Fruit fly (Drosophila melanogaster) whole organism, embryonic: ENCODE measurements around the gene Gpdh3.
A peak's percentile ranks its signal among the peaks of the same experiment; 100 is the strongest.

Experiments used
- Atf6 ChIP-seq: fragments of 200-800 bp; sonication (Bioruptor generic); IDR thresholded peaks from 2 replicates; pipeline ENCODE4 v1.3.6; 2022; ENCODE audit warnings: missing biosample characterization, missing genetic modification characterization
- CG10147 ChIP-seq: fragments of 200-800 bp; sonication (Bioruptor generic); optimal IDR thresholded peaks from 2 replicates; lab custom pipeline; 2019; ENCODE audit warnings: missing biosample characterization, mild to moderate bottlenecking, missing genetic modification characterization, moderate library complexity
- CG11247 ChIP-seq: fragments of 200-800 bp; sonication (Bioruptor generic); IDR thresholded peaks from 2 replicates; pipeline ENCODE4 v1.3.6; 2022; ENCODE audit warnings: missing biosample characterization, missing genetic modification characterization
- CG11723 ChIP-seq: fragments of 200-800 bp; sonication (Bioruptor generic); optimal IDR thresholded peaks from 2 replicates; lab custom pipeline; 2017; ENCODE audit warnings: missing biosample characterization, mild to moderate bottlenecking, missing genetic modification characterization
- CG12219 ChIP-seq: fragments of 200-800 bp; sonication (Bioruptor generic); optimal IDR thresholded peaks from 3 replicates; lab custom pipeline; 2018; ENCODE audit warnings: missing biosample characterization, mild to moderate bottlenecking, missing genetic modification characterization
- CG13296 ChIP-seq: fragments of 200-800 bp; sonication (Bioruptor generic); optimal IDR thresholded peaks from 3 replicates; lab custom pipeline; 2018; ENCODE audit warnings: missing biosample characterization, mild to moderate bottlenecking, missing genetic modification characterization
- CG13894 ChIP-seq: fragments of 200-800 bp; sonication (Bioruptor generic); optimal IDR thresholded peaks from 3 replicates; lab custom pipeline; 2018; ENCODE audit warnings: missing biosample characterization, mild to moderate bottlenecking, missing genetic modification characterization, moderate library complexity
- CG14441 ChIP-seq: fragments of 200-800 bp; sonication (Bioruptor generic); IDR thresholded peaks from 2 replicates; pipeline ENCODE4 v1.3.6; 2022; ENCODE audit warnings: missing biosample characterization, missing genetic modification characterization
- CG15514 ChIP-seq: fragments of 200-800 bp; sonication (Bioruptor generic); optimal IDR thresholded peaks from 3 replicates; lab custom pipeline; 2017; ENCODE audit warnings: missing biosample characterization, missing genetic modification characterization, mild to moderate bottlenecking, moderate library complexity, missing genetic modification reagents
- CG1602 ChIP-seq: fragments of 200-800 bp; sonication (Bioruptor generic); optimal IDR thresholded peaks from 3 replicates; lab custom pipeline; 2016; ENCODE audit warnings: missing biosample characterization, missing genetic modification characterization
- CG1603 ChIP-seq: fragments of 200-800 bp; sonication (Bioruptor generic); optimal IDR thresholded peaks from 2 replicates; lab custom pipeline; 2019; ENCODE audit warnings: missing biosample characterization, mild to moderate bottlenecking, missing genetic modification characterization, moderate library complexity
- CG16813 ChIP-seq: fragments of 200-800 bp; sonication (Bioruptor generic); IDR thresholded peaks from 3 replicates; pipeline ENCODE4 v1.3.6; 2022; ENCODE audit warnings: missing biosample characterization, missing genetic modification characterization; ENCODE audit not compliant: partially characterized antibody
- CG17568 ChIP-seq: fragments of 200-800 bp; sonication (Bioruptor generic); optimal IDR thresholded peaks from 2 replicates; lab custom pipeline; 2018; ENCODE audit warnings: missing biosample characterization, mild to moderate bottlenecking, missing genetic modification characterization, moderate library complexity
- CG18599 ChIP-seq: fragments of 200-800 bp; sonication (Bioruptor generic); optimal IDR thresholded peaks from 3 replicates; lab custom pipeline; 2017; ENCODE audit warnings: missing biosample characterization, missing genetic modification characterization, mild to moderate bottlenecking, moderate library complexity, missing genetic modification reagents
- CG32532 ChIP-seq: fragments of 200-800 bp; sonication (Bioruptor generic); IDR thresholded peaks from 2 replicates; pipeline ENCODE4 v1.3.6; 2022; ENCODE audit warnings: missing biosample characterization, missing genetic modification characterization
- CG32767 ChIP-seq: fragments of 200-800 bp; sonication (Bioruptor generic); IDR thresholded peaks from 2 replicates; pipeline ENCODE4 v1.3.6; 2022; ENCODE audit warnings: missing biosample characterization, missing genetic modification characterization
- CG4854 ChIP-seq: fragments of 200-800 bp; sonication (Bioruptor generic); optimal IDR thresholded peaks from 2 replicates; lab custom pipeline; 2016; ENCODE audit warnings: missing biosample characterization, missing genetic modification characterization, inconsistent platforms
- CG6689 ChIP-seq: fragments of 200-800 bp; sonication (Bioruptor generic); IDR thresholded peaks from 2 replicates; pipeline ENCODE4 v1.3.6; 2022; ENCODE audit warnings: missing biosample characterization, missing genetic modification characterization
- CG6791 ChIP-seq: fragments of 200-800 bp; sonication (Bioruptor generic); IDR thresholded peaks from 3 replicates; pipeline ENCODE4 v1.3.6; 2022; ENCODE audit warnings: missing biosample characterization, missing genetic modification characterization; ENCODE audit not compliant: partially characterized antibody
- CG8944 ChIP-seq: fragments of 200-800 bp; sonication (Bioruptor generic); optimal IDR thresholded peaks from 3 replicates; lab custom pipeline; 2016; ENCODE audit warnings: missing biosample characterization, missing genetic modification characterization
- Dip3 ChIP-seq: fragments of 200-800 bp; sonication (Bioruptor generic); optimal IDR thresholded peaks from 3 replicates; lab custom pipeline; 2016; ENCODE audit warnings: missing biosample characterization, missing genetic modification characterization
- ERR ChIP-seq: fragments of 200-800 bp; sonication (Bioruptor generic); optimal IDR thresholded peaks from 2 replicates; lab custom pipeline; 2016; ENCODE audit warnings: missing biosample characterization, missing genetic modification characterization
- Eip74EF ChIP-seq, 2 experiments: fragments of 200-800 bp in 1 of 2; fragments of >200 bp in 1 of 2; sonication (Bioruptor generic) in 1 of 2; optimal IDR thresholded peaks; 2 replicates each; lab custom pipeline; 2017 to 2019; ENCODE audit warnings: missing biosample characterization in 2 of 2, missing genetic modification characterization in 2 of 2, mild to moderate bottlenecking in 1 of 2, moderate library complexity in 1 of 2
- Ets97D ChIP-seq: fragments of 200-800 bp; sonication (Bioruptor generic); optimal IDR thresholded peaks from 3 replicates; lab custom pipeline; 2016; ENCODE audit warnings: missing biosample characterization, missing genetic modification characterization
- Fer3 ChIP-seq: fragments of 200-800 bp; sonication (Bioruptor generic); optimal IDR thresholded peaks from 2 replicates; lab custom pipeline; 2018; ENCODE audit warnings: missing biosample characterization, mild to moderate bottlenecking, missing genetic modification characterization, moderate library complexity
- Max ChIP-seq: fragments of 200-800 bp; sonication (Bioruptor generic); optimal IDR thresholded peaks from 2 replicates; lab custom pipeline; 2016; ENCODE audit warnings: missing biosample characterization, mild to moderate bottlenecking, missing genetic modification characterization
- Oli ChIP-seq: fragments of 200-800 bp; sonication (Bioruptor generic); optimal IDR thresholded peaks from 2 replicates; lab custom pipeline; 2018; ENCODE audit warnings: missing biosample characterization, mild to moderate bottlenecking, missing genetic modification characterization, moderate library complexity
- Sry-β ChIP-seq: fragments of 200-800 bp; sonication (Bioruptor generic); optimal IDR thresholded peaks from 2 replicates; lab custom pipeline; 2018; ENCODE audit warnings: missing biosample characterization, mild to moderate bottlenecking, missing genetic modification characterization, moderate library complexity
- abd-A ChIP-seq: fragments of 200-800 bp; sonication (Bioruptor generic); optimal IDR thresholded peaks from 3 replicates; lab custom pipeline; 2019; ENCODE audit warnings: missing biosample characterization, mild to moderate bottlenecking, missing genetic modification characterization, moderate library complexity
- bsh ChIP-seq, 2 experiments: fragments of 200-800 bp; sonication (Bioruptor generic); optimal IDR thresholded peaks; 2 replicates each; lab custom pipeline; 2017 to 2018; ENCODE audit warnings: mild to moderate bottlenecking in 2 of 2, missing biosample characterization in 2 of 2, missing genetic modification characterization in 2 of 2, moderate library complexity in 1 of 2
- cwo ChIP-seq: fragments of 200-800 bp; sonication (Bioruptor generic); optimal IDR thresholded peaks from 3 replicates; lab custom pipeline; 2017; ENCODE audit warnings: missing biosample characterization, missing genetic modification characterization, mild to moderate bottlenecking, moderate library complexity, missing genetic modification reagents
- fd3F ChIP-seq: fragments of 200-800 bp; sonication (Bioruptor generic); optimal IDR thresholded peaks from 2 replicates; lab custom pipeline; 2018; ENCODE audit warnings: missing biosample characterization, mild to moderate bottlenecking, missing genetic modification characterization, moderate library complexity
- fru ChIP-seq: fragments of >200 bp; optimal IDR thresholded peaks from 2 replicates; lab custom pipeline; 2017
- gt ChIP-seq: fragments of 200-800 bp; sonication (Bioruptor generic); IDR thresholded peaks from 2 replicates; pipeline ENCODE4 v1.3.6; 2022; ENCODE audit warnings: missing biosample characterization, missing genetic modification characterization
- kni ChIP-seq: fragments of 200-800 bp; sonication (Bioruptor generic); optimal IDR thresholded peaks from 3 replicates; lab custom pipeline; 2017; ENCODE audit warnings: mild to moderate bottlenecking, missing biosample characterization, missing genetic modification reagents, missing genetic modification characterization
- lab ChIP-seq: fragments of 200-800 bp; sonication (Bioruptor generic); optimal IDR thresholded peaks from 3 replicates; lab custom pipeline; 2017; ENCODE audit warnings: missing biosample characterization, missing genetic modification characterization, mild to moderate bottlenecking, moderate library complexity, missing genetic modification reagents
- lilli ChIP-seq: fragments of 200-800 bp; sonication (Bioruptor generic); optimal IDR thresholded peaks from 3 replicates; lab custom pipeline; 2016; ENCODE audit warnings: missing biosample characterization, missing genetic modification characterization
- luna ChIP-seq: fragments of 200-800 bp; sonication (Bioruptor generic); optimal IDR thresholded peaks from 2 replicates; lab custom pipeline; 2016; ENCODE audit warnings: missing biosample characterization, missing genetic modification characterization
- nerfin-1 ChIP-seq: fragments of 200-800 bp; sonication (Bioruptor generic); optimal IDR thresholded peaks from 3 replicates; lab custom pipeline; 2019; ENCODE audit warnings: missing biosample characterization, mild to moderate bottlenecking, missing genetic modification characterization, moderate library complexity
- pfk ChIP-seq: fragments of 200-800 bp; sonication (Bioruptor generic); optimal IDR thresholded peaks from 2 replicates; lab custom pipeline; 2018; ENCODE audit warnings: missing biosample characterization, mild to moderate bottlenecking, missing genetic modification characterization, moderate library complexity
- rib ChIP-seq: fragments of 200-800 bp; sonication (Bioruptor generic); IDR thresholded peaks from 2 replicates; pipeline ENCODE4 v1.3.6; 2022; ENCODE audit warnings: missing biosample characterization, missing genetic modification characterization
- schlank ChIP-seq: fragments of 200-800 bp; sonication (Bioruptor generic); optimal IDR thresholded peaks from 2 replicates; lab custom pipeline; 2018; ENCODE audit warnings: missing biosample characterization, mild to moderate bottlenecking, missing genetic modification characterization
- sens ChIP-seq: fragments of 200-800 bp; sonication (Bioruptor generic); peaks from one replicate; lab custom pipeline; 2016; ENCODE audit warnings: missing biosample characterization, missing genetic modification characterization
- slbo ChIP-seq: fragments of 200-800 bp; sonication (Bioruptor generic); IDR thresholded peaks from 2 replicates; pipeline ENCODE4 v1.3.6; 2022; ENCODE audit warnings: missing biosample characterization, missing genetic modification characterization
- slp2 ChIP-seq: fragments of 200-800 bp; sonication (Bioruptor generic); optimal IDR thresholded peaks from 2 replicates; lab custom pipeline; 2016; ENCODE audit warnings: missing biosample characterization, missing genetic modification characterization
- ssp ChIP-seq: fragments of 200-800 bp; sonication (Bioruptor generic); IDR thresholded peaks from 2 replicates; pipeline ENCODE4 v1.3.6; 2022; ENCODE audit warnings: missing biosample characterization, missing genetic modification characterization
- tin ChIP-seq: fragments of 200-800 bp; sonication (Bioruptor generic); optimal IDR thresholded peaks from 3 replicates; lab custom pipeline; 2016; ENCODE audit warnings: missing biosample characterization, missing genetic modification characterization
- tio ChIP-seq: fragments of 200-800 bp; sonication (Bioruptor generic); optimal IDR thresholded peaks from 2 replicates; lab custom pipeline; 2017; ENCODE audit warnings: missing biosample characterization, missing genetic modification characterization, inconsistent platforms
- trem ChIP-seq: fragments of 200-800 bp; optimal IDR thresholded peaks from 3 replicates; lab custom pipeline; 2019; ENCODE audit warnings: missing biosample characterization, mild to moderate bottlenecking, missing genetic modification characterization, moderate library complexity
- vnd ChIP-seq: fragments of 200-800 bp; sonication (Bioruptor generic); IDR thresholded peaks from 3 replicates; pipeline ENCODE4 v1.3.6; 2022; ENCODE audit warnings: missing biosample characterization, missing genetic modification characterization; ENCODE audit not compliant: partially characterized antibody

Gene Gpdh3

DNA sequence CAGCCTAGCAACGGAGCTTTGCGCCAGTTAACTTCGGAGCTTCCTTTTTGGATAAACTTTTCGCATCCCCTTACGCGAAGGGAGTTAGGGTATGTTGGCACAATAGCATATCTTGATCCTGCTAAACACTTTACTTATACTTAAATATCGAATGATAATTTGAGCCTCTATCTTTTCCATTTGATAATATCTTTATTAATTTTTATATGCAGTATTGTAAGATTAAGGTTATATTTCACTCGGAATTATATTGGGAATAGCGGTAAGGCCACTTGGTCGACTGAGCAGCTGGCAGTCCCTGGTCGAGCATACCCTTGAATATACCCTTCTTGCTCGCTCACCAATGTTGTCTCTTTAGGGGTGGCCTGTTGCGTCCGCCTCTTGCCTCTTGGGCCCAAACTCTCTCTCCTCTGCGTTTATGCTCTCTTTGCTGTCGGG lies 13.0 kb upstream of the Gpdh3 start (continued):
- TF ChIP-seq CG6689, result peak; percentile 80
- TF ChIP-seq nerfin-1 (tag; lab: Kevin White, UChicago), result no peak
- no peak for TF ChIP-seq CG4854 (GFP tag; lab: Kevin White, UChicago)
- TF ChIP-seq CG11723 (GFP tag; lab: Kevin White, UChicago), result no peak
- no peak for TF ChIP-seq slp2 (GFP tag; lab: Kevin White, UChicago)
- TF ChIP-seq Eip74EF (GFP tag; optimal IDR thresholded peaks at IDR 0.05; lab: Kevin White, UChicago), result peak in 1 of 2 experiments; percentile 9
- no peak for TF ChIP-seq CG10147 (GFP tag; lab: Kevin White, UChicago)
- peak; percentile 61 for TF ChIP-seq Oli (tag; lab: Kevin White, UChicago)
- TF ChIP-seq lilli (GFP tag; lab: Kevin White, UChicago), result peak; percentile 66
- peak; percentile 92 for TF ChIP-seq slbo (GFP tag; lab: Robert Waterston, UW)
- TF ChIP-seq CG17568 (GFP tag; lab: Kevin White, UChicago), result no peak
- no peak for TF ChIP-seq ssp (GFP tag; lab: Robert Waterston, UW)
- no peak for TF ChIP-seq Sry-β (GFP tag; lab: Kevin White, UChicago)
- TF ChIP-seq CG16813 (GFP tag; lab: Robert Waterston, UW), result no peak
- no peak for TF ChIP-seq Max (GFP tag; lab: Kevin White, UChicago)
- no peak for TF ChIP-seq kni
- peak; percentile 79 for TF ChIP-seq CG32532 (GFP tag; lab: Robert Waterston, UW)
- peak; percentile 57 for TF ChIP-seq tio (GFP tag; lab: Kevin White, UChicago)
- TF ChIP-seq CG1603 (tag; lab: Kevin White, UChicago), result peak; percentile 34
- peak; percentile 55 for TF ChIP-seq Fer3 (tag; lab: Kevin White, UChicago)
- TF ChIP-seq luna (GFP tag; lab: Kevin White, UChicago), result no peak
- TF ChIP-seq lab (GFP tag; lab: Kevin White, UChicago), result peak; percentile 85
- peak; percentile 87 for TF ChIP-seq CG18599 (GFP tag; lab: Kevin White, UChicago)
- no peak for TF ChIP-seq ERR (GFP tag; lab: Kevin White, UChicago)
- peak; percentile 12 for TF ChIP-seq fd3F (GFP tag; lab: Kevin White, UChicago)
- no peak for TF ChIP-seq Dip3
- no peak for TF ChIP-seq rib (GFP tag; lab: Robert Waterston, UW)
- peak; percentile 24 for TF ChIP-seq CG1602 (GFP tag; lab: Kevin White, UChicago)
- peak; percentile 23 for TF ChIP-seq schlank (tag; lab: Kevin White, UChicago)
- peak; percentile 78 for TF ChIP-seq CG14441
- 0 out of 2 replicates have a peak, but pooled peaks have one; percentile 39 for TF ChIP-seq gt
- TF ChIP-seq trem (tag; lab: Kevin White, UChicago), result no peak
- TF ChIP-seq Ets97D (GFP tag; lab: Kevin White, UChicago), result no peak
- no peak for TF ChIP-seq CG13894 (tag; lab: Kevin White, UChicago)
- TF ChIP-seq abd-A (tag; lab: Kevin White, UChicago), result no peak
- peak; percentile 48 for TF ChIP-seq CG15514 (GFP tag; lab: Kevin White, UChicago)
- no peak for TF ChIP-seq CG8944 (GFP tag; lab: Kevin White, UChicago)
- TF ChIP-seq CG6791 (GFP tag; lab: Robert Waterston, UW), result 0 out of 3 replicates have a peak, but pooled peaks have one; percentile 4
- peak; percentile 60 for TF ChIP-seq CG32767 (GFP tag; lab: Robert Waterston, UW)
- peak; percentile 54; the same call in 1 of the 2 replicates for TF ChIP-seq CG11247 (GFP tag; lab: Robert Waterston, UW)
- peak; percentile 95 for TF ChIP-seq sens (GFP tag; lab: Kevin White, UChicago)
- peak; percentile 91 for TF ChIP-seq Atf6 (GFP tag; lab: Robert Waterston, UW)
- TF ChIP-seq cwo (GFP tag; lab: Kevin White, UChicago), result peak; percentile 55
- TF ChIP-seq pfk (GFP tag; lab: Kevin White, UChicago), result no peak
- peak in 1 of 2 experiments; percentile 38 for TF ChIP-seq bsh (GFP tag; optimal IDR thresholded peaks at IDR 0.05; lab: Kevin White, UChicago)
- TF ChIP-seq fru (lab: Kevin White, UChicago), result no peak
- no peak for TF ChIP-seq CG12219 (GFP tag; lab: Kevin White, UChicago)
- TF ChIP-seq vnd (GFP tag; lab: Robert Waterston, UW), result no peak
- TF ChIP-seq tin (GFP tag; lab: Kevin White, UChicago), result peak; percentile 46
- peak; percentile 59 for TF ChIP-seq CG13296 (GFP tag; lab: Kevin White, UChicago)
